Fruit fly (Drosophila melanogaster) Kc167 (cell line): ENCODE data around the gene vap.

Experiments
- Myc ChIP-seq: fragments of >200 bp; optimal IDR thresholded peaks from 2 replicates; lab custom pipeline; 2017; ENCODE audit warnings: missing external identifiers
- h ChIP-seq: fragments of >200 bp; optimal IDR thresholded peaks from 3 replicates; lab custom pipeline; 2018; ENCODE audit warnings: missing external identifiers
- psq ChIP-seq: fragments of >200 bp; optimal IDR thresholded peaks from 2 replicates; lab custom pipeline; 2017; ENCODE audit warnings: missing external identifiers
- ttk ChIP-seq: sonication (Bioruptor generic); optimal IDR thresholded peaks from 2 replicates; lab custom pipeline; 2017; ENCODE audit warnings: missing external identifiers

DNA sequence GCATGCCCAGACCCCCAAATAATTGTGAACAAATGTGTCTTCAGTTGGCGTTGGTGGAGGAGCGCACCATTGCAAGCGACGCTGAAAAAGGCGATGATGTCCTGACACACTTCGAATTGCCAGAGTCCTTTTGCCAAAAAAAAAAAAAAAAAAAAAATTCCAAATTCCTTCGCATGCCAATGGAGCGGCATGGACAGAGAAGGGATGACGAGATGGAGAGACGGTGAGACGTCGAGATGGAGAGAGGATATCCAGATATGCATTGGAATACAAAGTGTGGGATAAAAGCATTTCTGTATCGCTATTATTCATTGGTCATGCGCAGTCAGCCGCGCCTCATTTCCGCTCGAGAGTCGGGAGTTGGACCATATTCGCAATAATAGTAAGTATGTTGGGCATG lies 34.0 kb downstream of the vap start:
- TF ChIP-seq ttk (lab: Kevin White, UChicago) (no peak), h (lab: Kevin White, UChicago) (no peak), Myc (lab: Kevin White, UChicago) (no peak), psq (lab: Kevin White, UChicago) (no peak)
